Fruit fly (Drosophila melanogaster) Kc167 (cell line): ENCODE measurements around the gene obst-E.

Experiments
- Sin3A ChIP-seq: fragments of >200 bp; optimal IDR thresholded peaks from 2 replicates; lab custom pipeline; 2018; ENCODE audit warnings: missing external identifiers
- h ChIP-seq: fragments of >200 bp; optimal IDR thresholded peaks from 3 replicates; lab custom pipeline; 2018; ENCODE audit warnings: missing external identifiers
- insv ChIP-seq: fragments of >200 bp; optimal IDR thresholded peaks from 3 replicates; lab custom pipeline; 2018; ENCODE audit warnings: missing external identifiers
- ttk ChIP-seq: sonication (Bioruptor generic); optimal IDR thresholded peaks from 2 replicates; lab custom pipeline; 2017; ENCODE audit warnings: missing external identifiers

DNA sequence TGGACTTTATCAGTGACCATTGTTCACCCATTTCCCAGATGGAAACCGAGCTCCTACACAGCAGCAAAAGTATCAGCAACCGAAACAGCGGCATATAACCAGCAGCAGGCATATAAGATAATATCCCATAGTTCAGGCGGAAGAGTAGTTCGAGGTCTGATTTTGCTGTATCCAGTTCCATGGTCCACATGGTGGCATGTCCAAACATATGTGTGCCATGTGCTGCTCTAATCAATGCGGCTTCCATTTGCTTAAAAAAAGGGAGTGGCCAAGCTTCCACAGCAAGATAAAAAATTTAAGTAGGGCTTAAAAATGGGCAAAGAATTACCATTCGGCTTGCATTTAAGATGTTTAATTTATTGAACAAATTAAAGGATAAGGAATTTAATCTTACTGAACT is 14.8 kb upstream of the obst-E start:
- TF ChIP-seq insv (no peak), ttk (lab: Kevin White, UChicago) (no peak), Sin3A (lab: Kevin White, UChicago) (no peak), h (lab: Kevin White, UChicago) (no peak)
